Fruit fly (Drosophila melanogaster) whole organism, embryonic: Measurements from ENCODE around the gene CG11980.

Experiments
- Asciz ChIP-seq: fragments of 200-800 bp; sonication (Bioruptor generic); optimal IDR thresholded peaks from 2 replicates; lab custom pipeline; 2017; ENCODE audit warnings: missing biosample characterization, mild to moderate bottlenecking, missing genetic modification characterization, missing genetic modification reagents
- Awh ChIP-seq: fragments of 200-800 bp; sonication (Bioruptor generic); IDR thresholded peaks from 2 replicates; pipeline ENCODE4, ENCODE4 v1.3.6; 2022; ENCODE audit warnings: missing biosample characterization, missing genetic modification characterization
- CG10267 ChIP-seq: fragments of 200-800 bp; sonication (Bioruptor generic); optimal IDR thresholded peaks from 2 replicates; lab custom pipeline; 2018; ENCODE audit warnings: missing biosample characterization, mild to moderate bottlenecking, missing genetic modification characterization, moderate library complexity
- CG11398 ChIP-seq: fragments of 200-800 bp; sonication (Bioruptor generic); optimal IDR thresholded peaks from 2 replicates; lab custom pipeline; 2016; ENCODE audit warnings: missing biosample characterization, missing genetic modification characterization
- CG11696 ChIP-seq: fragments of 200-800 bp; sonication (Bioruptor generic); IDR thresholded peaks from 2 replicates; pipeline ENCODE4 v1.3.6; 2022; ENCODE audit warnings: missing biosample characterization, missing genetic modification characterization
- CG12299 ChIP-seq: fragments of 200-800 bp; sonication (Bioruptor generic); optimal IDR thresholded peaks from 2 replicates; lab custom pipeline; 2018; ENCODE audit warnings: missing biosample characterization, mild to moderate bottlenecking, missing genetic modification characterization
- CG12391 ChIP-seq: fragments of 200-800 bp; sonication (Bioruptor generic); optimal IDR thresholded peaks from 3 replicates; lab custom pipeline; 2018; ENCODE audit warnings: missing biosample characterization, mild to moderate bottlenecking, missing genetic modification characterization, moderate library complexity
- CG12769 ChIP-seq: fragments of 200-800 bp; sonication (Bioruptor generic); optimal IDR thresholded peaks from 2 replicates; lab custom pipeline; 2019; ENCODE audit warnings: missing biosample characterization, mild to moderate bottlenecking, missing genetic modification characterization, moderate library complexity
- CG13296 ChIP-seq: fragments of 200-800 bp; sonication (Bioruptor generic); optimal IDR thresholded peaks from 3 replicates; lab custom pipeline; 2018; ENCODE audit warnings: missing biosample characterization, mild to moderate bottlenecking, missing genetic modification characterization
- CG14860 ChIP-seq: fragments of 200-800 bp; sonication (Bioruptor generic); IDR thresholded peaks from 3 replicates; pipeline ENCODE4 v1.3.6; 2022; ENCODE audit warnings: missing biosample characterization, missing genetic modification characterization; ENCODE audit not compliant: partially characterized antibody
- CG17361 ChIP-seq: fragments of 200-800 bp; sonication (Bioruptor generic); IDR thresholded peaks from 3 replicates; pipeline ENCODE4 v1.3.6; 2022; ENCODE audit warnings: missing biosample characterization, missing genetic modification characterization
- CG18262 ChIP-seq: fragments of 200-800 bp; optimal IDR thresholded peaks from 3 replicates; lab custom pipeline; 2019; ENCODE audit warnings: missing biosample characterization, mild to moderate bottlenecking, missing genetic modification characterization, moderate library complexity
- CG18599 ChIP-seq: fragments of 200-800 bp; sonication (Bioruptor generic); optimal IDR thresholded peaks from 3 replicates; lab custom pipeline; 2017; ENCODE audit warnings: missing biosample characterization, missing genetic modification characterization, mild to moderate bottlenecking, moderate library complexity, missing genetic modification reagents
- CG2202 ChIP-seq: fragments of 200-800 bp; sonication (Bioruptor generic); optimal IDR thresholded peaks from 2 replicates; lab custom pipeline; 2018; ENCODE audit warnings: missing biosample characterization, mild to moderate bottlenecking, missing genetic modification characterization
- CG2875 ChIP-seq: fragments of 200-800 bp; sonication (Bioruptor generic); optimal IDR thresholded peaks from 2 replicates; lab custom pipeline; 2017; ENCODE audit warnings: missing biosample characterization, mild to moderate bottlenecking, missing genetic modification characterization, missing genetic modification reagents
- CG32767 ChIP-seq: fragments of 200-800 bp; sonication (Bioruptor generic); IDR thresholded peaks from 2 replicates; pipeline ENCODE4 v1.3.6; 2022; ENCODE audit warnings: missing biosample characterization, missing genetic modification characterization
- CG6683 ChIP-seq: fragments of 200-800 bp; sonication (Bioruptor generic); optimal IDR thresholded peaks from 2 replicates; lab custom pipeline; 2017; ENCODE audit warnings: missing biosample characterization, mild to moderate bottlenecking, missing genetic modification characterization, missing genetic modification reagents
- CG7556 ChIP-seq: fragments of 200-800 bp; sonication (Bioruptor generic); optimal IDR thresholded peaks from 2 replicates; lab custom pipeline; 2017; ENCODE audit warnings: missing biosample characterization, mild to moderate bottlenecking, missing genetic modification characterization
- CG8478 ChIP-seq: fragments of >200 bp; optimal IDR thresholded peaks from 2 replicates; lab custom pipeline; 2018
- CG8924 ChIP-seq: fragments of 200-800 bp; optimal IDR thresholded peaks from 3 replicates; lab custom pipeline; 2019; ENCODE audit warnings: missing biosample characterization, mild to moderate bottlenecking, missing genetic modification characterization, moderate library complexity
- D ChIP-seq, 2 experiments: fragments of 200-800 bp in 1 of 2; fragments of >200 bp in 1 of 2; sonication (Bioruptor generic) in 1 of 2; optimal IDR thresholded peaks; 2 replicates in 1 of 2; 3 replicates in 1 of 2; lab custom pipeline; 2017; ENCODE audit warnings: mild to moderate bottlenecking in 1 of 2, missing biosample characterization in 1 of 2, missing genetic modification characterization in 1 of 2, missing genetic modification reagents in 1 of 2
- D19B ChIP-seq: fragments of 200-800 bp; sonication (Bioruptor generic); optimal IDR thresholded peaks from 2 replicates; lab custom pipeline; 2017; ENCODE audit warnings: missing biosample characterization, mild to moderate bottlenecking, missing genetic modification characterization
- Dfd ChIP-seq, 2 experiments: fragments of >200 bp; optimal IDR thresholded peaks; 2 replicates each; lab custom pipeline; 2017; ENCODE audit warnings: missing biosample characterization in 2 of 2, missing genetic modification characterization in 2 of 2
- Hr3 ChIP-seq: fragments of 200-800 bp; sonication (Bioruptor generic); optimal IDR thresholded peaks from 3 replicates; lab custom pipeline; 2016; ENCODE audit warnings: missing biosample characterization, missing genetic modification characterization
- MTF-1 ChIP-seq: fragments of 200-800 bp; sonication (Bioruptor generic); optimal IDR thresholded peaks from 2 replicates; lab custom pipeline; 2018; ENCODE audit warnings: missing biosample characterization, mild to moderate bottlenecking, missing genetic modification characterization, borderline replicate concordance
- Nf-YC ChIP-seq: fragments of 200-800 bp; optimal IDR thresholded peaks from 3 replicates; lab custom pipeline; 2019; ENCODE audit warnings: missing biosample characterization, mild to moderate bottlenecking, missing genetic modification characterization, moderate library complexity
- Oaz ChIP-seq: fragments of 200-800 bp; sonication (Bioruptor generic); IDR thresholded peaks from 2 replicates; pipeline ENCODE4 v1.3.6; 2022; ENCODE audit warnings: missing biosample characterization, missing genetic modification characterization
- Oli ChIP-seq: fragments of 200-800 bp; sonication (Bioruptor generic); optimal IDR thresholded peaks from 2 replicates; lab custom pipeline; 2018; ENCODE audit warnings: missing biosample characterization, mild to moderate bottlenecking, missing genetic modification characterization, moderate library complexity
- Sox100B ChIP-seq: fragments of 200-800 bp; sonication (Bioruptor generic); optimal IDR thresholded peaks from 3 replicates; lab custom pipeline; 2018; ENCODE audit warnings: missing biosample characterization, mild to moderate bottlenecking, missing genetic modification characterization
- Spps ChIP-seq: fragments of 200-800 bp; sonication (Bioruptor generic); optimal IDR thresholded peaks from 2 replicates; lab custom pipeline; 2018; ENCODE audit warnings: missing biosample characterization, mild to moderate bottlenecking, missing genetic modification characterization
- dmrt99B ChIP-seq: fragments of 200-800 bp; sonication (Bioruptor generic); optimal IDR thresholded peaks from 2 replicates; lab custom pipeline; 2018; ENCODE audit warnings: missing biosample characterization, mild to moderate bottlenecking, missing genetic modification characterization, moderate library complexity
- dysf ChIP-seq: fragments of 200-800 bp; sonication (Bioruptor generic); IDR thresholded peaks from 3 replicates; pipeline ENCODE4 v1.3.6; 2022; ENCODE audit warnings: missing biosample characterization, missing genetic modification characterization
- fd64A ChIP-seq: fragments of 200-800 bp; sonication (Bioruptor generic); optimal IDR thresholded peaks from 3 replicates; lab custom pipeline; 2018; ENCODE audit warnings: missing biosample characterization, mild to moderate bottlenecking, missing genetic modification characterization
- fd96Cb ChIP-seq: fragments of 200-800 bp; sonication (Bioruptor generic); optimal IDR thresholded peaks from 2 replicates; lab custom pipeline; 2018; ENCODE audit warnings: missing biosample characterization, mild to moderate bottlenecking, missing genetic modification characterization, moderate library complexity
- gcm ChIP-seq: fragments of 200-800 bp; sonication (Bioruptor generic); optimal IDR thresholded peaks from 2 replicates; lab custom pipeline; 2019; ENCODE audit warnings: missing biosample characterization, mild to moderate bottlenecking, missing genetic modification characterization, moderate library complexity
- grau ChIP-seq: fragments of 200-800 bp; optimal IDR thresholded peaks from 3 replicates; lab custom pipeline; 2019; ENCODE audit warnings: missing biosample characterization, mild to moderate bottlenecking, missing genetic modification characterization, moderate library complexity
- ind ChIP-seq: fragments of 200-800 bp; sonication (Bioruptor generic); optimal IDR thresholded peaks from 3 replicates; lab custom pipeline; 2016; ENCODE audit warnings: missing biosample characterization, missing genetic modification characterization
- lola ChIP-seq, 3 experiments: fragments of >200 bp in 2 of 3; fragments of 200-800 bp in 1 of 3; sonication (Bioruptor generic) in 1 of 3; optimal IDR thresholded peaks; 2 replicates each; lab custom pipeline; 2017 to 2019; ENCODE audit warnings: missing biosample characterization in 3 of 3, missing genetic modification characterization in 3 of 3, mild to moderate bottlenecking in 1 of 3, moderate library complexity in 1 of 3
- phol ChIP-seq: fragments of 200-800 bp; sonication (Bioruptor generic); optimal IDR thresholded peaks from 3 replicates; lab custom pipeline; 2018; ENCODE audit warnings: missing biosample characterization, mild to moderate bottlenecking, missing genetic modification characterization, moderate library complexity
- pros ChIP-seq: fragments of 200-800 bp; sonication (Bioruptor generic); optimal IDR thresholded peaks from 3 replicates; lab custom pipeline; 2019; ENCODE audit warnings: missing biosample characterization, mild to moderate bottlenecking, missing genetic modification characterization, moderate library complexity
- sqz ChIP-seq: fragments of 200-800 bp; sonication (Bioruptor generic); optimal IDR thresholded peaks from 3 replicates; lab custom pipeline; 2018; ENCODE audit warnings: missing biosample characterization, mild to moderate bottlenecking, missing genetic modification characterization
- ssp ChIP-seq: fragments of 200-800 bp; sonication (Bioruptor generic); IDR thresholded peaks from 2 replicates; pipeline ENCODE4 v1.3.6; 2022; ENCODE audit warnings: missing biosample characterization, missing genetic modification characterization
- tin ChIP-seq: fragments of 200-800 bp; sonication (Bioruptor generic); optimal IDR thresholded peaks from 3 replicates; lab custom pipeline; 2016; ENCODE audit warnings: missing biosample characterization, missing genetic modification characterization
- twi ChIP-seq: fragments of 200-800 bp; optimal IDR thresholded peaks from 2 replicates; lab custom pipeline; 2019; ENCODE audit warnings: missing biosample characterization, mild to moderate bottlenecking, missing genetic modification characterization, moderate library complexity
- unc-4 ChIP-seq: fragments of 200-800 bp; sonication (Bioruptor generic); IDR thresholded peaks from 2 replicates; pipeline ENCODE4 v1.3.6; 2022; ENCODE audit warnings: missing biosample characterization, missing genetic modification characterization; ENCODE audit not compliant: partially characterized antibody
- unpg ChIP-seq: fragments of 200-800 bp; sonication (Bioruptor generic); optimal IDR thresholded peaks from 3 replicates; lab custom pipeline; 2018; ENCODE audit warnings: missing biosample characterization, mild to moderate bottlenecking, missing genetic modification characterization, moderate library complexity
- vvl ChIP-seq: fragments of 200-800 bp; sonication (Bioruptor generic); IDR thresholded peaks from 2 replicates; pipeline ENCODE4 v1.3.6; 2022; ENCODE audit warnings: missing biosample characterization, missing genetic modification characterization

Gene CG11980

DNA sequence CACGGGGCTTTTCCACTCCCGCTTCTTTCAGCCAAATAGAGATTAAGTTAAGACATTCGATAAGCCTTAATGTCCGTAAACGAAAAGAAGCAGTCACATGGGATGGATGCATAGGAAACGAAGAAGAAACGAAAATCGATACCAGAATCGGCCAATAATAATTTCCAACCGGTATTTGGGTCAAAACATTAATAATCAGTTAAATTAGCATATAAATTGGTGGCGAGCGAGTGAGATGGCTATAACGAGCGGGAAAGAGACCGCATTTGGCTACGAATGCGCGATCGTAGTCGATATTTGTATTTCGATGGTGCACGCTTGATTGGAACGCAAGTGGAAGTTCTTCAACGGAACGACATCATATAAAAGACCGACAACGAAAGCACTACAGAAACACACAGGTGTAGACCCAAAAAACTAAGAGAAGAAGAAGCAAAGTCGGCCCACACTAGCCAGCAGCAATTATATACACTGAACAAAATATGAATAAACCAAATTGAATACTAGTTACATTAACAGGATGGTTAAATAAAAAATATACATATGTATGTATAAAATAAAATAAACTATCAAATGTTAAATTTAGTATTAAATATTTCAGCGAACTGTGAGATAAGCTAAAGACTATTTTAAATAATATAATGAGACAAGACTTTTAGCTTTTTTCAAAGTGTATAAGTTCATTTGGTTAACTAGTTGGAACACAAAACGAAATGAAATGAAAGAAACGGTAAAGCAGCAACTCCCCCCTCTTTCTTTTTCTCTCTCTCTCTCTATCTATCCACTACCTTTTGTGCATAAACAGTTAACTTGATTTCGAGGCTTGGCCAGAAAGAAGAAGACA lies 49.1 kb upstream of the CG11980 start (continued):
- TF ChIP-seq Sox100B (GFP tag; lab: Kevin White, UChicago) (peak; percentile 79), CG32767 (peak; percentile 60; the same call in 1 of the 2 replicates), CG8478 (no peak), ind (GFP tag; lab: Kevin White, UChicago) (peak; percentile 12), CG2875 (GFP tag; lab: Kevin White, UChicago) (peak; percentile 4), dysf (GFP tag; lab: Robert Waterston, UW) (peak; percentile 34; the same call in 1 of the 3 replicates), Awh (GFP tag; lab: Robert Waterston, UW) (peak; percentile 62; the same call in 1 of the 2 replicates), sqz (GFP tag; lab: Kevin White, UChicago) (peak; percentile 37), CG14860 (GFP tag; lab: Robert Waterston, UW) (no peak), Oaz (GFP tag; lab: Robert Waterston, UW) (no peak), CG10267 (peak; percentile 77), CG11696 (GFP tag; lab: Robert Waterston, UW) (no peak), MTF-1 (GFP tag; lab: Kevin White, UChicago) (no peak), Dfd (GFP tag; optimal IDR thresholded peaks at IDR 0.05; lab: Kevin White, UChicago) (no peak), CG12391 (tag; lab: Kevin White, UChicago) (peak; percentile 77), CG8924 (peak; percentile 69), CG12769 (tag; lab: Kevin White, UChicago) (peak; percentile 73), CG6683 (GFP tag; lab: Kevin White, UChicago) (peak; percentile 4), CG12299 (tag; lab: Kevin White, UChicago) (peak; percentile 24), D (optimal IDR thresholded peaks at IDR 0.05; lab: Kevin White, UChicago) (no peak), D (GFP tag; optimal IDR thresholded peaks at IDR 0.05; lab: Kevin White, UChicago) (peak; percentile 55), CG11398 (no peak), D19B (GFP tag; lab: Kevin White, UChicago) (no peak), Asciz (GFP tag; lab: Kevin White, UChicago) (peak; percentile 80), unpg (GFP tag; lab: Kevin White, UChicago) (peak; percentile 72), lola (GFP tag; optimal IDR thresholded peaks at IDR 0.05; lab: Kevin White, UChicago) (peak in 1 of 3 experiments; percentile 80), Spps (tag; lab: Kevin White, UChicago) (peak; percentile 64), CG7556 (GFP tag; lab: Kevin White, UChicago) (peak; percentile 64), fd96Cb (tag; lab: Kevin White, UChicago) (peak; percentile 75), dmrt99B (tag; lab: Kevin White, UChicago) (peak; percentile 85), twi (tag; lab: Kevin White, UChicago) (peak; percentile 41), gcm (GFP tag; lab: Kevin White, UChicago) (peak; percentile 74), CG2202 (peak; percentile 56), vvl (GFP tag; lab: Robert Waterston, UW) (peak; percentile 74), CG18599 (GFP tag; lab: Kevin White, UChicago) (peak; percentile 19), tin (GFP tag; lab: Kevin White, UChicago) (peak; percentile 12), grau (tag; lab: Kevin White, UChicago) (peak; percentile 70), ssp (GFP tag; lab: Robert Waterston, UW) (no peak), CG18262 (peak; percentile 88), Hr3 (GFP tag; lab: Kevin White, UChicago) (peak; percentile 15), CG13296 (GFP tag; lab: Kevin White, UChicago) (peak; percentile 16), phol (tag; lab: Kevin White, UChicago) (peak; percentile 81), pros (peak; percentile 50), CG17361 (GFP tag; lab: Robert Waterston, UW) (peak; percentile 87), fd64A (GFP tag; lab: Kevin White, UChicago) (no peak), Nf-YC (tag; lab: Kevin White, UChicago) (peak; percentile 24), Oli (peak; percentile 67), unc-4 (GFP tag; lab: Robert Waterston, UW) (no peak)
